Fruit fly (Drosophila melanogaster): ENCODE measurements around the gene Brd7-9.

Brd7-9 gene

dm6 chr2L:7790448-7791355 lies 8.0 kb downstream of the Brd7-9 start, which contains the start of gene CG7149 (continued):
- TF ChIP-seq hkb (optimal IDR thresholded peaks at IDR 0.05) (no peak), hkb (GFP tag; IDR thresholded peaks at IDR 0.05) (peak; percentile 6; the same call in 1 of the 2 replicates), Bgb (GFP tag; IDR thresholded peaks at IDR 0.05; ENCODE audit: partially characterized antibody) (peak; percentile 57; the same call in 1 of the 2 replicates), CG8281 (tag; optimal IDR thresholded peaks at IDR 0.05) (peak; percentile 16), chif (GFP tag; optimal IDR thresholded peaks at IDR 0.05) (peak in 1 of 2 experiments; percentile 21), sisA (GFP tag; IDR thresholded peaks at IDR 0.05) (no peak), CG3163 (GFP tag; optimal IDR thresholded peaks at IDR 0.05) (peak; percentile 10), Kr (GFP tag; optimal IDR thresholded peaks at IDR 0.05) (no peak), sim (GFP tag; IDR thresholded peaks at IDR 0.05) (no peak), slbo (GFP tag; IDR thresholded peaks at IDR 0.05) (peak; percentile 41; the same call in 1 of the 2 replicates), Dbx (GFP tag; IDR thresholded peaks at IDR 0.05) (0 out of 3 replicates have a peak, but pooled peaks have one; percentile 32), dpn (GFP tag; optimal IDR thresholded peaks at IDR 0.05) (peak in 1 of 2 experiments; percentile 2), CG16779 (GFP tag; IDR thresholded peaks at IDR 0.05) (0 out of 2 replicates have a peak, but pooled peaks have one; percentile 27), CG30403 (GFP tag; optimal IDR thresholded peaks at IDR 0.05) (peak; percentile 33), tio (GFP tag; optimal IDR thresholded peaks at IDR 0.05) (no peak), CG8290 (GFP tag; optimal IDR thresholded peaks at IDR 0.05) (no peak), CG8290 (tag; optimal IDR thresholded peaks at IDR 0.05) (peak in 1 of 2 experiments; percentile 68), CG7839 (tag; optimal IDR thresholded peaks at IDR 0.05) (peak; percentile 8), pho (GFP tag; optimal IDR thresholded peaks at IDR 0.05) (peak; percentile 7), ken (GFP tag; IDR thresholded peaks at IDR 0.05) (peak; percentile 42; the same call in 1 of the 3 replicates), lab (GFP tag; optimal IDR thresholded peaks at IDR 0.05) (peak; percentile 46), CG9932 (GFP tag; IDR thresholded peaks at IDR 0.05) (peak; percentile 19; the same call in 1 of the 2 replicates), CG13424 (tag; optimal IDR thresholded peaks at IDR 0.05) (peak; percentile 20), rib (GFP tag; IDR thresholded peaks at IDR 0.05) (0 out of 2 replicates have a peak, but pooled peaks have one; percentile 11), CG34422 (GFP tag; IDR thresholded peaks at IDR 0.05) (peak; percentile 56; the same call in 2 of the 3 replicates), amos (GFP tag; IDR thresholded peaks at IDR 0.05; ENCODE audit: partially characterized antibody) (peak; percentile 45; the same call in 1 of the 2 replicates), Meics (GFP tag; optimal IDR thresholded peaks at IDR 0.05) (peak; percentile 33), dysf (GFP tag; IDR thresholded peaks at IDR 0.05) (peak; percentile 30; the same call in 1 of the 3 replicates), jigr1 (GFP tag; IDR thresholded peaks at IDR 0.05) (no peak), Xbp1 (GFP tag; optimal IDR thresholded peaks at IDR 0.05) (peak; percentile 41), sens (GFP tag) (peak; percentile 50), CG42726 (GFP tag; IDR thresholded peaks at IDR 0.05; ENCODE audit: partially characterized antibody) (no peak), Hmr (GFP tag; optimal IDR thresholded peaks at IDR 0.05) (peak; percentile 30), Med (GFP tag) (peak; percentile 83), CG12659 (GFP tag; optimal IDR thresholded peaks at IDR 0.05) (peak; percentile 18), Ssrp (tag; optimal IDR thresholded peaks at IDR 0.05) (no peak), nom (GFP tag; optimal IDR thresholded peaks at IDR 0.05) (peak; percentile 2), Awh (GFP tag; IDR thresholded peaks at IDR 0.05) (0 out of 2 replicates have a peak, but pooled peaks have one; percentile 4), Hr78 (GFP tag; optimal IDR thresholded peaks at IDR 0.05) (peak in 1 of 2 experiments; percentile 13), gem (tag; optimal IDR thresholded peaks at IDR 0.05) (peak; percentile 19), BtbVII (GFP tag; optimal IDR thresholded peaks at IDR 0.05) (peak; percentile 35), Deaf1 (tag; optimal IDR thresholded peaks at IDR 0.05) (peak; percentile 88), Rfx (GFP tag; IDR thresholded peaks at IDR 0.05) (0 out of 2 replicates have a peak, but pooled peaks have one; percentile 15), CG2712 (tag; optimal IDR thresholded peaks at IDR 0.05) (peak; percentile 2), Dek (tag; optimal IDR thresholded peaks at IDR 0.05) (peak; percentile 4), grn (GFP tag; optimal IDR thresholded peaks at IDR 0.05) (peak; percentile 54), Sox102F (GFP tag; optimal IDR thresholded peaks at IDR 0.05) (peak; percentile 7)
